Fruit fly (Drosophila melanogaster) whole organism, pupa: ENCODE measurements around the gene CG46465.
A peak's percentile ranks its signal among the peaks of the same experiment; 100 is the strongest.

ENCODE experiments used
- CG10348 ChIP-seq: fragments of 200-800 bp; sonication (Bioruptor generic); IDR thresholded peaks from 2 replicates; pipeline ENCODE4 v1.3.6; 2022; ENCODE audit warnings: missing biosample characterization, missing genetic modification characterization
- CG12605 ChIP-seq: fragments of 200-800 bp; sonication (Bioruptor generic); IDR thresholded peaks from 2 replicates; pipeline ENCODE4 v1.3.6; 2022; ENCODE audit warnings: missing biosample characterization, missing genetic modification characterization
- CG13204 ChIP-seq: fragments of 200-800 bp; sonication (Bioruptor generic); optimal IDR thresholded peaks from 2 replicates; lab custom pipeline; 2018; ENCODE audit warnings: missing biosample characterization, mild to moderate bottlenecking, missing genetic modification characterization, moderate library complexity
- CG14655 ChIP-seq: fragments of 200-800 bp; sonication (Bioruptor generic); optimal IDR thresholded peaks from 3 replicates; lab custom pipeline; 2017; ENCODE audit warnings: mild to moderate bottlenecking, missing biosample characterization, missing genetic modification reagents, missing genetic modification characterization
- CG15710 ChIP-seq: fragments of 200-800 bp; sonication (Bioruptor generic); optimal IDR thresholded peaks from 2 replicates; lab custom pipeline; 2018; ENCODE audit warnings: missing biosample characterization, mild to moderate bottlenecking, missing genetic modification characterization, moderate library complexity
- CG17806 ChIP-seq: fragments of 200-800 bp; sonication (Bioruptor generic); optimal IDR thresholded peaks from 2 replicates; lab custom pipeline; 2018; ENCODE audit warnings: missing biosample characterization, mild to moderate bottlenecking, missing genetic modification characterization, moderate library complexity
- CG32121 ChIP-seq: fragments of 200-800 bp; sonication (Bioruptor generic); IDR thresholded peaks from 2 replicates; pipeline ENCODE4 v1.3.6; 2022; ENCODE audit warnings: missing biosample characterization, missing genetic modification characterization
- CG34367 ChIP-seq: fragments of 200-800 bp; sonication (Bioruptor generic); optimal IDR thresholded peaks from 2 replicates; lab custom pipeline; 2018; ENCODE audit warnings: missing biosample characterization, mild to moderate bottlenecking, missing genetic modification characterization
- CG4496 ChIP-seq: fragments of 200-800 bp; sonication (Bioruptor generic); IDR thresholded peaks from 3 replicates; pipeline ENCODE4 v1.3.6; 2022; ENCODE audit warnings: missing biosample characterization, missing genetic modification characterization
- CG8159 ChIP-seq: fragments of 200-800 bp; sonication (Bioruptor generic); optimal IDR thresholded peaks from 3 replicates; lab custom pipeline; 2018; ENCODE audit warnings: missing biosample characterization, mild to moderate bottlenecking, missing genetic modification characterization, moderate library complexity
- CG8301 ChIP-seq: fragments of 200-800 bp; sonication (Bioruptor generic); optimal IDR thresholded peaks from 2 replicates; lab custom pipeline; 2018; ENCODE audit warnings: missing biosample characterization, mild to moderate bottlenecking, missing genetic modification characterization
- CG9948 ChIP-seq: fragments of 200-800 bp; sonication (Bioruptor generic); optimal IDR thresholded peaks from 2 replicates; lab custom pipeline; 2018; ENCODE audit warnings: missing biosample characterization, mild to moderate bottlenecking, missing genetic modification characterization, moderate library complexity
- D1 ChIP-seq: fragments of 200-800 bp; sonication (Bioruptor generic); optimal IDR thresholded peaks from 2 replicates; lab custom pipeline; 2018; ENCODE audit warnings: missing biosample characterization, mild to moderate bottlenecking, missing genetic modification characterization, moderate library complexity
- EcR ChIP-seq: fragments of 200-800 bp; sonication (Bioruptor generic); optimal IDR thresholded peaks from 3 replicates; lab custom pipeline; 2019; ENCODE audit warnings: missing biosample characterization, missing genetic modification characterization, mild to moderate bottlenecking, moderate library complexity, missing genetic modification reagents
- Ets98B ChIP-seq: fragments of 200-800 bp; sonication (Bioruptor generic); IDR thresholded peaks from 2 replicates; pipeline ENCODE4 v1.3.6; 2022; ENCODE audit warnings: missing biosample characterization, missing genetic modification characterization
- Pif1A ChIP-seq: fragments of 200-800 bp; sonication (Bioruptor generic); optimal IDR thresholded peaks from 3 replicates; lab custom pipeline; 2016; ENCODE audit warnings: missing biosample characterization, missing genetic modification characterization
- Pif1B ChIP-seq: fragments of 200-800 bp; sonication (Bioruptor generic); optimal IDR thresholded peaks from 3 replicates; lab custom pipeline; 2016; ENCODE audit warnings: missing biosample characterization, missing genetic modification characterization
- Snoo ChIP-seq: fragments of 200-800 bp; sonication (Bioruptor generic); optimal IDR thresholded peaks from 3 replicates; lab custom pipeline; 2017; ENCODE audit warnings: missing biosample characterization, mild to moderate bottlenecking, missing genetic modification characterization, inconsistent platforms
- fd96Ca ChIP-seq: fragments of 200-800 bp; sonication (Bioruptor generic); IDR thresholded peaks from 3 replicates; pipeline ENCODE4 v1.3.6; 2022; ENCODE audit warnings: missing biosample characterization, missing genetic modification characterization
- gl ChIP-seq: fragments of 200-800 bp; sonication (Bioruptor generic); optimal IDR thresholded peaks from 2 replicates; lab custom pipeline; 2018; ENCODE audit warnings: missing biosample characterization, mild to moderate bottlenecking, missing genetic modification characterization
- rn ChIP-seq: fragments of 200-800 bp; sonication (Bioruptor generic); IDR thresholded peaks from 2 replicates; pipeline ENCODE4 v1.3.6; 2022; ENCODE audit warnings: missing biosample characterization, missing genetic modification characterization

CG46465 gene

dm6 chr2L:18982826-18983758, 9.2 kb upstream of the CG46465 start:
- TF ChIP-seq CG8159 = peak; percentile 34
- TF ChIP-seq CG12605 (GFP tag; lab: Robert Waterston, UW) = no peak
- no peak for TF ChIP-seq CG17806
- peak; percentile 85 for TF ChIP-seq EcR (GFP tag; lab: Kevin White, UChicago)
- peak; percentile 21 for TF ChIP-seq CG15710 (tag; lab: Kevin White, UChicago)
- TF ChIP-seq, all 21 proteins: peak for 3

- TF ChIP-seq EcR (GFP tag; lab: Kevin White, UChicago) (no peak), CG10348 (no peak), Pif1A (GFP tag; lab: Kevin White, UChicago) (no peak), Snoo (tag; lab: Kevin White, UChicago) (no peak), CG17806 (no peak), CG14655 (GFP tag; lab: Kevin White, UChicago) (no peak), CG8301 (tag; lab: Kevin White, UChicago) (no peak), gl (tag; lab: Kevin White, UChicago) (no peak), CG34367 (no peak), CG8159 (no peak), CG13204 (no peak), CG32121 (GFP tag; lab: Robert Waterston, UW) (no peak), fd96Ca (GFP tag; lab: Robert Waterston, UW) (no peak)
Observed at dm6 chr2L:18984158-18984557, 8.1 kb upstream of the CG46465 start.

DNA sequence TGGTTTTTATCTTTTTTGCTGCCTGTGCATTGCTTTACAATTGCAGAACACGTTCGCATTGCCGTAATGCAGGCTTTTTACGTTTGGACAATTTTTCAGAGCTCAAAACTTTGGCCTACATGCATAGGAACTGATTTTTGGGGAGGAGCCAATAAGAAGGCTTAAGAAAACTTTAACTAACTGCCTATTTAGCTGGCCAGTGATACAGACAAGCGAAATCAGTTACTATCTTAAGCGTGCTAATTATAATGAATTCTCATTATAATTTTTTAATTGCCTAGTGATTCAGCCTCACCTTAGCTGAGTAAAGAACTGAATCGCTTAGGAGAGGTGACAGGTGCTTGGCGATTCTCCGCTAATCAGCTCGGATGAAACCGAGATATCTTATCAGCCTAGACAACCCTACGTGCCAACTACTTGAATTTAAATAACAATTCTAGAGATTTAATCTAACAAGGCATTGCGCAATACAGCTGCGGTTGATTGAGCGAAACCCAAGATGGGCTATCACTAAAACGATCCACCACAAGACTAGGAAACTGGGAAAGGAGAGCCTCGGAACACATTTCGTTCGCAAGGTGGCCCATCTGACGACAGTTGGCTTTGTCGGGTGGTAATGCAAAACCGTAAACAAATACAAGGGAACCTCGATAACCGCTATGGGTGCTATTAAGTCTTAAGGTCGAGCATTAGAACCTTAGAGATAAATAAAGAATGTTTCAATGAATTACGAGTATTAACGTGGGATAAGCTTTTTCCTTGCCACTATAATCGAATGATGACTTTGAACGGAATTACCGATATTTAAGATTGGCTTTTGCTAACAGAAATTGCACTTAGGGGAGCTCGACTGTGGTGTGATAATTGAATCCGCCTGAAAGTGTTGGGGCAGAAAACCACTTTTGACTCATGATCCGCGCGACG, 6.8 kb upstream of the CG46465 start:
- no peak for TF ChIP-seq CG9948 (tag; lab: Kevin White, UChicago)
- peak; percentile 6 for TF ChIP-seq Pif1A (GFP tag; lab: Kevin White, UChicago)
- TF ChIP-seq CG8301 (tag; lab: Kevin White, UChicago) = peak; percentile 9
- no peak for TF ChIP-seq Pif1B (GFP tag; lab: Kevin White, UChicago)
- TF ChIP-seq fd96Ca (GFP tag; lab: Robert Waterston, UW) = no peak
- TF ChIP-seq CG8159 = peak; percentile 9
- no peak for TF ChIP-seq CG34367
- no peak for TF ChIP-seq CG32121 (GFP tag; lab: Robert Waterston, UW)
- no peak for TF ChIP-seq CG10348
- TF ChIP-seq CG15710 (tag; lab: Kevin White, UChicago) = peak; percentile 12
- no peak for TF ChIP-seq D1
- no peak for TF ChIP-seq Snoo (tag; lab: Kevin White, UChicago)
- no peak for TF ChIP-seq CG4496
- no peak for TF ChIP-seq EcR (GFP tag; lab: Kevin White, UChicago)
- TF ChIP-seq CG14655 (GFP tag; lab: Kevin White, UChicago) = peak; percentile 36
- no peak for TF ChIP-seq CG13204
- no peak for TF ChIP-seq Ets98B (GFP tag; lab: Robert Waterston, UW)
- TF ChIP-seq rn (GFP tag; lab: Robert Waterston, UW) = no peak

- no peak for TF ChIP-seq CG32121 (GFP tag; lab: Robert Waterston, UW)
- TF ChIP-seq CG10348 = no peak
- TF ChIP-seq Ets98B (GFP tag; lab: Robert Waterston, UW) = no peak
- TF ChIP-seq CG13204 = no peak
- no peak for TF ChIP-seq CG9948 (tag; lab: Kevin White, UChicago)
- no peak for TF ChIP-seq EcR (GFP tag; lab: Kevin White, UChicago)
- TF ChIP-seq Pif1A (GFP tag; lab: Kevin White, UChicago) = no peak
- TF ChIP-seq CG8301 (tag; lab: Kevin White, UChicago) = no peak
- no peak for TF ChIP-seq fd96Ca (GFP tag; lab: Robert Waterston, UW)
- no peak for TF ChIP-seq Snoo (tag; lab: Kevin White, UChicago)
- TF ChIP-seq CG14655 (GFP tag; lab: Kevin White, UChicago) = no peak
- TF ChIP-seq CG17806 = no peak
- no peak for TF ChIP-seq CG8159
- no peak for TF ChIP-seq CG15710 (tag; lab: Kevin White, UChicago)
- TF ChIP-seq Pif1B (GFP tag; lab: Kevin White, UChicago) = no peak
- TF ChIP-seq gl (tag; lab: Kevin White, UChicago) = no peak
- TF ChIP-seq rn (GFP tag; lab: Robert Waterston, UW) = no peak
- no peak for TF ChIP-seq CG12605 (GFP tag; lab: Robert Waterston, UW)
- TF ChIP-seq CG4496 = no peak
Observed at dm6 chr2L:18986125-18986498, 6.2 kb upstream of the CG46465 start.

DNA sequence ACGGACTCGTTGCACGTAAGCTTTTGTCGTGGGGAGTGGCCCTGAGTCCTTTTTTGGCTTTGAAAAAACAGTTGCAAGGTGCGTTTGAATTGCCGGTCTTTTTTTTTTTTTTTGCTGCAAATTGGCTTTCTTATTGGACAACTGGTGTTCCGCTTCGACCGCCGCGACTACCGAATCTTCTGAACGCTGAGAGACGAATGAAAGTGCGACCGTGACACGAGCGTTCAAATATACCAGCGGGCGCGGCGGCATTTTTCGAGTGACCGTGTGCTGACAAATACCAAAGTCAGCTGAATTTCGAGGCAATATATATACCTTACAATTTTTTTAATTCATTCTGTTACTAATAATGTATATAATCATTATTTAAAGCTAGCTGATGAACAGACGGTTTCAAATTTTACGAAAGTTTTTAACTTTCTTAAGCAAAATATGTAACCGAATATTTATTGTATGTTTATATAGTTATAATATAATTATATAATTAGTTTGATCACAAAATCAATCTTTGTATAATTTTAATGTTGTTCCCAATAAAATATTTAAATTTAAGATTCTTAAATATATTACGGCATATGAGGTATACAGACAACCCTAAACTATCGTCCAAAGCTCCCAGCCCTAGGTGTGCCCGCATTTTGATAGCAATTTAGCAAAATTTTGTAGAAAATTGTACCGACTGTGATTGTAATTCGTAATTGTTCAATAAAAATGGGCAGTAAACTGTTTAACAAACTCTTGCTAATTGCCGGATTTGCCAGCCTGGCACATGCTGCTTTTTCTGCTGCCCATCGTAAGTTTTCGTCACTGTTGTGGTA, 5.0 kb upstream of the CG46465 start, which contains the start of the genes Swip-1 and EMC5:
TSS of gene Swip-1 (minus strand) at position 203 of the 818 bp plus-strand sequence.
TSS of gene EMC5 (plus strand) at position 630 of the 818 bp plus-strand sequence.
- TF ChIP-seq rn (GFP tag; lab: Robert Waterston, UW) (0 out of 2 replicates have a peak, but pooled peaks have one; percentile 9), Snoo (tag; lab: Kevin White, UChicago) (no peak), CG9948 (tag; lab: Kevin White, UChicago) (peak; percentile 31), Ets98B (GFP tag; lab: Robert Waterston, UW) (peak; percentile 38; the same call in 1 of the 2 replicates), CG14655 (GFP tag; lab: Kevin White, UChicago) (peak; percentile 50), CG8159 (peak; percentile 68), CG15710 (tag; lab: Kevin White, UChicago) (peak; percentile 61), fd96Ca (GFP tag; lab: Robert Waterston, UW) (0 out of 3 replicates have a peak, but pooled peaks have one; percentile 36), CG4496 (peak; percentile 39; the same call in 1 of the 3 replicates), CG8301 (tag; lab: Kevin White, UChicago) (no peak), CG10348 (no peak), Pif1A (GFP tag; lab: Kevin White, UChicago) (peak; percentile 23), Pif1B (GFP tag; lab: Kevin White, UChicago) (peak; percentile 2), CG13204 (no peak), CG17806 (peak; percentile 32), CG34367 (peak; percentile 31), EcR (GFP tag; lab: Kevin White, UChicago) (no peak), CG32121 (GFP tag; lab: Robert Waterston, UW) (no peak; the same call in 1 of the 2 replicates), gl (tag; lab: Kevin White, UChicago) (no peak), CG12605 (GFP tag; lab: Robert Waterston, UW) (no peak), D1 (peak; percentile 16)
